Fruit fly (Drosophila melanogaster) S2 (cell line): ENCODE measurements around the gene mirr.

ENCODE experiments used
- CG8478 ChIP-seq: fragments of >200 bp; optimal IDR thresholded peaks from 2 replicates; lab custom pipeline; 2018
- CTCF ChIP-seq, 2 experiments: fragments of >200 bp; optimal IDR thresholded peaks; 2 replicates each; lab custom pipeline; 2018

DNA sequence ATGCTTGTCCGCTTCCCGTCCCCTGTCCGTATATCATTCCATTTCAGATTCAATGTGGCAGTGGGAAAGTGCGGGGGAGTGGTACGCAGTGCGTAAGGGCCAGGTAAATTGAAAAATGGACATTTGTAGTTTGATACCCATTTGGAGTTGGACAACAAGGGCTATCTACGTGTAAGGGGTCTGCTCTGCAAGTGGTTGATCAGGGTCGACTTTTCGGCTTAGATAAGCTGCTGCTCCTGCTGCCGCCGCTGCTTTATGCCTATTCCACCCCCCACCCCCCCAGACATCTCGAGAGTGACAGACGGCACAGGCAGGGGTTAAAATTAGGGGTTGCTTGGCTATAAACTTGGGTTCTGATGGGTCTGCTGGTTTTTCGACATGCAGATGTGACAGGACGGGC lies 41.9 kb upstream of the mirr start:
- TF ChIP-seq CTCF (optimal IDR thresholded peaks at IDR 0.05; lab: Kevin White, UChicago) (no peak), CG8478 (lab: Kevin White, UChicago) (no peak)
